Fruit fly (Drosophila melanogaster): ENCODE results near the gene CG46426.

CG46426 gene

dm6 chr2L:11808702-11809583 lies 33.7 kb upstream of the CG46426 start, which contains the start of gene crol (continued):
- TF ChIP-seq CG1024 (GFP tag; IDR thresholded peaks at IDR 0.05) (no peak), CG8478 (optimal IDR thresholded peaks at IDR 0.05) (no peak), CrebB (tag; optimal IDR thresholded peaks at IDR 0.05) (no peak), CG31365 (tag; optimal IDR thresholded peaks at IDR 0.05) (peak; percentile 1), klu (GFP tag; IDR thresholded peaks at IDR 0.05) (no peak), wek (GFP tag; optimal IDR thresholded peaks at IDR 0.05) (no peak), Vsx1 (GFP tag; optimal IDR thresholded peaks at IDR 0.05) (no peak), Lim3 (GFP tag; IDR thresholded peaks at IDR 0.05) (no peak), dimm (GFP tag; IDR thresholded peaks at IDR 0.05) (no peak), CG9817 (tag; optimal IDR thresholded peaks at IDR 0.05) (peak; percentile 17), CG1529 (GFP tag; optimal IDR thresholded peaks at IDR 0.05) (no peak), CG7839 (tag; optimal IDR thresholded peaks at IDR 0.05) (peak; percentile 29), en (GFP tag; optimal IDR thresholded peaks at IDR 0.05) (no peak), CG2199 (GFP tag; IDR thresholded peaks at IDR 0.05) (0 out of 3 replicates have a peak, but pooled peaks have one; percentile 67), al (GFP tag; IDR thresholded peaks at IDR 0.05) (no peak), CG6654 (GFP tag; optimal IDR thresholded peaks at IDR 0.05) (no peak), CG2116 (GFP tag; optimal IDR thresholded peaks at IDR 0.05) (peak; percentile 57), Sry-δ (GFP tag; optimal IDR thresholded peaks at IDR 0.05) (peak; percentile 90), Nf-YA (GFP tag; IDR thresholded peaks at IDR 0.05) (no peak), Chrac-16 (GFP tag; optimal IDR thresholded peaks at IDR 0.05) (no peak), CG16779 (GFP tag; IDR thresholded peaks at IDR 0.05) (no peak), ken (GFP tag; IDR thresholded peaks at IDR 0.05) (no peak), CG7928 (GFP tag; optimal IDR thresholded peaks at IDR 0.05) (no peak), CG7357 (GFP tag; IDR thresholded peaks at IDR 0.05) (no peak), tx (GFP tag; optimal IDR thresholded peaks at IDR 0.05) (no peak), crol (GFP tag; IDR thresholded peaks at IDR 0.05) (peak; percentile 100), usp (GFP tag; optimal IDR thresholded peaks at IDR 0.05) (no peak), stc (GFP tag; IDR thresholded peaks at IDR 0.05) (no peak), YL-1 (GFP tag; optimal IDR thresholded peaks at IDR 0.05) (peak; percentile 60), gce (GFP tag; IDR thresholded peaks at IDR 0.05) (no peak), CG7963 (GFP tag; IDR thresholded peaks at IDR 0.05; ENCODE audit: partially characterized antibody) (peak; percentile 74), Hr51 (GFP tag; optimal IDR thresholded peaks at IDR 0.05) (peak in 1 of 2 experiments; percentile 34), knrl (GFP tag; IDR thresholded peaks at IDR 0.05; ENCODE audit: partially characterized antibody) (peak; percentile 81), Hey (tag; optimal IDR thresholded peaks at IDR 0.05) (no peak), CG11504 (tag; optimal IDR thresholded peaks at IDR 0.05) (peak; percentile 37), Rx (GFP tag; IDR thresholded peaks at IDR 0.05) (no peak), Xrp1 (GFP tag; IDR thresholded peaks at IDR 0.05) (peak; percentile 24; the same call in 1 of the 2 replicates), CG32767 (GFP tag; IDR thresholded peaks at IDR 0.05) (no peak), abd-A (tag; optimal IDR thresholded peaks at IDR 0.05) (peak; percentile 80), jumu (GFP tag; optimal IDR thresholded peaks at IDR 0.05) (peak; percentile 30), ftz-f1 (GFP tag; optimal IDR thresholded peaks at IDR 0.05) (no peak), Nf-YC (tag; optimal IDR thresholded peaks at IDR 0.05) (peak; percentile 15), onecut (GFP tag; IDR thresholded peaks at IDR 0.05) (peak; percentile 28), esg (GFP tag; conservative IDR thresholded peaks at IDR 0.05) (no peak), CG12071 (GFP tag; optimal IDR thresholded peaks at IDR 0.05) (no peak), CG34224 (GFP tag; IDR thresholded peaks at IDR 0.05; ENCODE audit: partially characterized antibody) (peak; percentile 88), yki (optimal IDR thresholded peaks at IDR 0.05) (peak; percentile 72), nerfin-1 (tag; optimal IDR thresholded peaks at IDR 0.05) (no peak), ranshi (GFP tag; IDR thresholded peaks at IDR 0.05) (no peak), sima (GFP tag; optimal IDR thresholded peaks at IDR 0.05) (no peak), eyg (GFP tag; optimal IDR thresholded peaks at IDR 0.05) (no peak)
